Fruit fly (Drosophila melanogaster): Measurements from ENCODE around the gene CG43235.

The CG43235 gene

DNA sequence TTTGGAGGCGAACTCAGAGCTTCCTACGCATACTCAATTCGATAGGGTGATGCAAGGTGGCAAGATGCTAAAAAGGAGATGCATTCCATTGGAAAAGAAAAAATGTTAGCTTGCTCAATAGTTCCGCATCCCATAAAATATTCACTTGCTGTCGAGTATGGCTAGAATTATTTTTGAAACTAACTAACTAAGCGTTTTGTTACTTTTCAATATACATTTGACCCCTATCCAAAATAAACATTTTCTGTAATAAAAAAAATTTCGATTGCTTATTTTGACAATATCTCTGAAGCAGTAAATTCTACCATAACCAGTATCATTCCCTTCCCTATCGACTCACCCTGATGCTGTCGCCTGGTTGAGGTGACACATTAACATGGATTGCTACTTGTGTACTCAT, 10.7 kb downstream of the CG43235 start:
- TF ChIP-seq CG15710 (tag; optimal IDR thresholded peaks at IDR 0.05) (peak; percentile 88), CG8159 (tag; optimal IDR thresholded peaks at IDR 0.05) (peak; percentile 87), CG10348 (GFP tag; IDR thresholded peaks at IDR 0.05) (no peak), CG32121 (GFP tag; IDR thresholded peaks at IDR 0.05) (no peak), CG13204 (GFP tag; optimal IDR thresholded peaks at IDR 0.05) (peak; percentile 21), Ets98B (GFP tag; IDR thresholded peaks at IDR 0.05) (0 out of 2 replicates have a peak, but pooled peaks have one; percentile 22), Pif1B (GFP tag; optimal IDR thresholded peaks at IDR 0.05) (peak; percentile 73), CG12605 (GFP tag; IDR thresholded peaks at IDR 0.05) (peak; percentile 20; the same call in 1 of the 2 replicates), CG4496 (GFP tag; IDR thresholded peaks at IDR 0.05) (peak; percentile 55; the same call in 2 of the 3 replicates), EcR (GFP tag; optimal IDR thresholded peaks at IDR 0.05) (no peak), rn (GFP tag; IDR thresholded peaks at IDR 0.05) (no peak), gl (tag; optimal IDR thresholded peaks at IDR 0.05) (peak; percentile 20), CG8301 (tag; optimal IDR thresholded peaks at IDR 0.05) (peak; percentile 57), CG34367 (tag; optimal IDR thresholded peaks at IDR 0.05) (peak; percentile 60), Pif1A (GFP tag; optimal IDR thresholded peaks at IDR 0.05) (peak; percentile 79), fd96Ca (GFP tag; IDR thresholded peaks at IDR 0.05) (0 out of 3 replicates have a peak, but pooled peaks have one; percentile 40), Snoo (tag; optimal IDR thresholded peaks at IDR 0.05) (peak; percentile 75), CG9948 (tag; optimal IDR thresholded peaks at IDR 0.05) (peak; percentile 38), CG14655 (GFP tag; optimal IDR thresholded peaks at IDR 0.05) (peak; percentile 51), CG17806 (tag; optimal IDR thresholded peaks at IDR 0.05) (peak; percentile 73), D1 (tag; optimal IDR thresholded peaks at IDR 0.05) (no peak)

- TF ChIP-seq CG13204 (GFP tag; optimal IDR thresholded peaks at IDR 0.05) (no peak), CG34367 (tag; optimal IDR thresholded peaks at IDR 0.05) (no peak), CG9948 (tag; optimal IDR thresholded peaks at IDR 0.05) (no peak), CG8301 (tag; optimal IDR thresholded peaks at IDR 0.05) (no peak), Pif1B (GFP tag; optimal IDR thresholded peaks at IDR 0.05) (no peak), CG10348 (GFP tag; IDR thresholded peaks at IDR 0.05) (no peak), CG32121 (GFP tag; IDR thresholded peaks at IDR 0.05) (no peak), CG8159 (tag; optimal IDR thresholded peaks at IDR 0.05) (no peak), CG17806 (tag; optimal IDR thresholded peaks at IDR 0.05) (no peak), CG4496 (GFP tag; IDR thresholded peaks at IDR 0.05) (no peak), Ets98B (GFP tag; IDR thresholded peaks at IDR 0.05) (no peak), CG12605 (GFP tag; IDR thresholded peaks at IDR 0.05) (no peak), D1 (tag; optimal IDR thresholded peaks at IDR 0.05) (no peak), gl (tag; optimal IDR thresholded peaks at IDR 0.05) (no peak), rn (GFP tag; IDR thresholded peaks at IDR 0.05) (no peak), CG14655 (GFP tag; optimal IDR thresholded peaks at IDR 0.05) (no peak)
Measured at dm6 chr2L:7710580-7710979, 17.8 kb downstream of the CG43235 start, which contains the start of gene Ntl. Gene Ntl, plus strand, starts transcription at chr2L:7710880.

DNA sequence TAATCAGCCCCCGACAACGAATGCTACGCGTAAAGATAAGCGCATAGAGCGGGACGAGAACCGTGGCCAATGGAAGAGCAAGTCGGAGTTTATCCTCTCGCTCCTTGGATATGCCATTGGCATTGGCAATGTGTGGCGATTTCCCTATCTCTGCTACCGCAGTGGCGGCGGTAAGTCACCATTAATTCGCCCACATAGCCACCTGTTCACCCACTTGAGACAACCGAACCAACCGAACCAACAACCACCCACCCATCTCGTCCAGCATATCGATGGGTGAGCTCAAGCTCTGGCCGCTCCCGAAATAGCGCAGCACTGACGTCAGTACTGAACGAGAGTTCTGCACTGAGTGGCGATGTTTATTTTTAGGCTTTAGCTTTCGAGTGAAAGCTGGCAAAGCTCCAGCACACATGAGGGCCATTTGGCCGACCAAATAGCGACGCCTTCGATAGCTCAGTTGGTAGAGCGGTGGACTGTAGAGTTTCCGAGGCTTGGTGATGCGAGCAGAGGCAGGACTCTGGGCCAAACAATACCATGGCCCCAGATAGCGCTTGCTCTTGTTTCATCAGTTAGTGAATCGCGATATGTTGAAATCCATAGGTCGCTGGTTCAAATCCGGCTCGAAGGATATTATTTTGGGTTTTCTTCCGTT, 18.3 kb downstream of the CG43235 start:
- TF ChIP-seq CG4496 (GFP tag; IDR thresholded peaks at IDR 0.05), result 0 out of 3 replicates have a peak, but pooled peaks have one; percentile 18
- TF ChIP-seq CG34367 (tag; optimal IDR thresholded peaks at IDR 0.05), result no peak

DNA sequence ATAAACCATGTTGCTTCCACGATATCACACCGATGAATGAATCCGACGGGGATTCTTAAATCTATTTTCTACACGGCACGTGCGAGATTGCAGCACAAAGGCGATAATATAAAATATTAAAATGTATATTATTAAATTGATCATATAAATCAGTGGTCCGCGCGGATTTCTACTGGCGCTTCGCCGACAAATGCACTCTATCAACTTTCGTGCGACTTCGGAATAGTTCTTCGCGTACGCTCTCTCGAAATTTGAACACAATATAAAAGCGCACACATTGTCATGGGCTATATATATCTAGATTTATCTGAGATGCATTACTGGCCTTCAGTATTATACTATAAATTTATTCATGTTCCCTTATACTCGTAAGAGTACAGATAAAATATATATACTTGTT, 23.7 kb downstream of the CG43235 start, which contains the start of gene CG33296:
Gene CG33296 (minus strand): TSS at position 101 of the 400 bp plus-strand sequence.
- no peak for TF ChIP-seq Pif1B (GFP tag; optimal IDR thresholded peaks at IDR 0.05)
- TF ChIP-seq CG32121 (GFP tag; IDR thresholded peaks at IDR 0.05), result no peak
- TF ChIP-seq CG14655 (GFP tag; optimal IDR thresholded peaks at IDR 0.05), result no peak
- TF ChIP-seq CG8159 (tag; optimal IDR thresholded peaks at IDR 0.05), result no peak
- TF ChIP-seq CG12605 (GFP tag; IDR thresholded peaks at IDR 0.05), result no peak
- TF ChIP-seq CG8301 (tag; optimal IDR thresholded peaks at IDR 0.05), result no peak
- no peak for TF ChIP-seq CG13204 (GFP tag; optimal IDR thresholded peaks at IDR 0.05)
- no peak for TF ChIP-seq EcR (GFP tag; optimal IDR thresholded peaks at IDR 0.05)
- no peak for TF ChIP-seq CG34367 (tag; optimal IDR thresholded peaks at IDR 0.05)
- TF ChIP-seq gl (tag; optimal IDR thresholded peaks at IDR 0.05), result no peak
- TF ChIP-seq CG4496 (GFP tag; IDR thresholded peaks at IDR 0.05), result no peak
- no peak for TF ChIP-seq CG9948 (tag; optimal IDR thresholded peaks at IDR 0.05)
- TF ChIP-seq D1 (tag; optimal IDR thresholded peaks at IDR 0.05), result no peak
- no peak for TF ChIP-seq CG15710 (tag; optimal IDR thresholded peaks at IDR 0.05)
- TF ChIP-seq CG10348 (GFP tag; IDR thresholded peaks at IDR 0.05), result no peak
- no peak for TF ChIP-seq Ets98B (GFP tag; IDR thresholded peaks at IDR 0.05)
- no peak for TF ChIP-seq rn (GFP tag; IDR thresholded peaks at IDR 0.05)
- TF ChIP-seq Snoo (tag; optimal IDR thresholded peaks at IDR 0.05), result no peak
- TF ChIP-seq Pif1A (GFP tag; optimal IDR thresholded peaks at IDR 0.05), result no peak
- no peak for TF ChIP-seq fd96Ca (GFP tag; IDR thresholded peaks at IDR 0.05)

DNA sequence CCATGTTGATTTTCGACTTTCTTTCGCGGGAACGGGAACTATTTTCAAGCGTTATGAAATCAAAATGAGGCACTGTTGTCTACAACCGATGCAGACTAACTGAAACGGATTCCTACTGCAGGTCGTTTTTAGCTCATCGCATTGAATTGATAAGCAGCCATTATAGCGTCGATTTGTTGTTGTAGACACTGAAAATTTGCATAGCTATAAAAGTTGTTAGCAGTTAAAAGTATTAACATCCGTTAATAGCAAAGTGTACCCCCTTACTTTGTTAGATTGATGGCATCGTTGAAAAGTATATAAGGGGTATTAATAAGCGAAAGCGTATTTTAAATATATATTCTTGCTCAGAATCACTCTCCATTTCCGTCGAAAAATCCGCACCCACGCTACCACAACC, 26.6 kb downstream of the CG43235 start, which contains the start of gene CG13793:
Gene CG13793 (minus strand): TSS at position 101 of the 400 bp plus-strand sequence.
- no peak for TF ChIP-seq CG12605 (GFP tag; IDR thresholded peaks at IDR 0.05)
- no peak for TF ChIP-seq CG14655 (GFP tag; optimal IDR thresholded peaks at IDR 0.05)
- TF ChIP-seq CG10348 (GFP tag; IDR thresholded peaks at IDR 0.05), result no peak
- TF ChIP-seq Pif1A (GFP tag; optimal IDR thresholded peaks at IDR 0.05), result no peak

dm6 chr2L:7722102-7722501, 29.3 kb downstream of the CG43235 start:
- TF ChIP-seq CG32121 (GFP tag; IDR thresholded peaks at IDR 0.05) (no peak), CG13204 (GFP tag; optimal IDR thresholded peaks at IDR 0.05) (no peak), fd96Ca (GFP tag; IDR thresholded peaks at IDR 0.05) (no peak), CG9948 (tag; optimal IDR thresholded peaks at IDR 0.05) (no peak)

Data from whole organism, pupa.